Fruit fly (Drosophila melanogaster) whole organism, embryonic: ENCODE data around the gene CG31793.

Experiments
- Atf-2 ChIP-seq: fragments of 200-800 bp; sonication (Bioruptor generic); optimal IDR thresholded peaks from 2 replicates; lab custom pipeline; 2016; ENCODE audit warnings: missing biosample characterization, missing genetic modification characterization
- CG11398 ChIP-seq: fragments of 200-800 bp; sonication (Bioruptor generic); optimal IDR thresholded peaks from 2 replicates; lab custom pipeline; 2016; ENCODE audit warnings: missing biosample characterization, missing genetic modification characterization
- CG13424 ChIP-seq: fragments of 200-800 bp; sonication (Bioruptor generic); optimal IDR thresholded peaks from 2 replicates; lab custom pipeline; 2019; ENCODE audit warnings: missing biosample characterization, mild to moderate bottlenecking, missing genetic modification characterization, moderate library complexity
- CG13894 ChIP-seq: fragments of 200-800 bp; sonication (Bioruptor generic); optimal IDR thresholded peaks from 3 replicates; lab custom pipeline; 2018; ENCODE audit warnings: missing biosample characterization, mild to moderate bottlenecking, missing genetic modification characterization, moderate library complexity
- CG1602 ChIP-seq: fragments of 200-800 bp; sonication (Bioruptor generic); optimal IDR thresholded peaks from 3 replicates; lab custom pipeline; 2016; ENCODE audit warnings: missing biosample characterization, missing genetic modification characterization
- CG17385 ChIP-seq: fragments of 200-800 bp; sonication (Bioruptor generic); optimal IDR thresholded peaks from 3 replicates; lab custom pipeline; 2018; ENCODE audit warnings: missing biosample characterization, mild to moderate bottlenecking, missing genetic modification characterization
- CG2116 ChIP-seq: fragments of 200-800 bp; sonication (Bioruptor generic); optimal IDR thresholded peaks from 3 replicates; lab custom pipeline; 2018; ENCODE audit warnings: missing biosample characterization, mild to moderate bottlenecking, missing genetic modification characterization
- CG2712 ChIP-seq: fragments of 200-800 bp; optimal IDR thresholded peaks from 3 replicates; lab custom pipeline; 2019; ENCODE audit warnings: missing biosample characterization, mild to moderate bottlenecking, missing genetic modification characterization, moderate library complexity
- CG31441 ChIP-seq: fragments of 200-800 bp; sonication (Bioruptor generic); IDR thresholded peaks from 2 replicates; pipeline ENCODE4 v1.3.6; 2022; ENCODE audit warnings: missing biosample characterization, missing genetic modification characterization
- CG32532 ChIP-seq: fragments of 200-800 bp; sonication (Bioruptor generic); IDR thresholded peaks from 2 replicates; pipeline ENCODE4 v1.3.6; 2022; ENCODE audit warnings: missing biosample characterization, missing genetic modification characterization
- CG33213 ChIP-seq: fragments of 200-800 bp; sonication (Bioruptor generic); optimal IDR thresholded peaks from 3 replicates; lab custom pipeline; 2016; ENCODE audit warnings: missing biosample characterization, missing genetic modification characterization
- CG34224 ChIP-seq: fragments of 200-800 bp; sonication (Bioruptor generic); IDR thresholded peaks from 3 replicates; pipeline ENCODE4 v1.3.6; 2022; ENCODE audit warnings: missing biosample characterization, missing genetic modification characterization; ENCODE audit not compliant: partially characterized antibody
- CG4282 ChIP-seq: fragments of 200-800 bp; sonication (Bioruptor generic); optimal IDR thresholded peaks from 2 replicates; lab custom pipeline; 2016; ENCODE audit warnings: missing biosample characterization, missing genetic modification characterization
- CG4617 ChIP-seq: fragments of 200-800 bp; sonication (Bioruptor generic); optimal IDR thresholded peaks from 3 replicates; lab custom pipeline; 2016; ENCODE audit warnings: missing biosample characterization, missing genetic modification characterization, borderline replicate concordance
- CG5180 ChIP-seq: fragments of 200-800 bp; sonication (Bioruptor generic); optimal IDR thresholded peaks from 3 replicates; lab custom pipeline; 2017; ENCODE audit warnings: missing biosample characterization, missing genetic modification characterization, mild to moderate bottlenecking, moderate library complexity, missing genetic modification reagents
- CG6175 ChIP-seq: fragments of 200-800 bp; sonication (Bioruptor generic); IDR thresholded peaks from 3 replicates; pipeline ENCODE4 v1.3.6; 2022; ENCODE audit warnings: missing biosample characterization, missing genetic modification characterization
- CG8478 ChIP-seq: fragments of >200 bp; optimal IDR thresholded peaks from 2 replicates; lab custom pipeline; 2018
- CG8924 ChIP-seq: fragments of 200-800 bp; optimal IDR thresholded peaks from 3 replicates; lab custom pipeline; 2019; ENCODE audit warnings: missing biosample characterization, mild to moderate bottlenecking, missing genetic modification characterization, moderate library complexity
- CG9437 ChIP-seq: fragments of 200-800 bp; sonication (Bioruptor generic); optimal IDR thresholded peaks from 2 replicates; lab custom pipeline; 2018; ENCODE audit warnings: missing biosample characterization, mild to moderate bottlenecking, missing genetic modification characterization
- CG9876 ChIP-seq: fragments of 200-800 bp; sonication (Bioruptor generic); optimal IDR thresholded peaks from 2 replicates; lab custom pipeline; 2016; ENCODE audit warnings: missing biosample characterization, missing genetic modification characterization
- CG9932 ChIP-seq: fragments of 200-800 bp; sonication (Bioruptor generic); IDR thresholded peaks from 2 replicates; pipeline ENCODE4 v1.3.6; 2022; ENCODE audit warnings: missing biosample characterization, missing genetic modification characterization
- D19A ChIP-seq: fragments of 200-800 bp; optimal IDR thresholded peaks from 3 replicates; lab custom pipeline; 2019; ENCODE audit warnings: missing biosample characterization, mild to moderate bottlenecking, missing genetic modification characterization, moderate library complexity
- Drgx ChIP-seq: fragments of 200-800 bp; sonication (Bioruptor generic); IDR thresholded peaks from 2 replicates; pipeline ENCODE4 v1.3.6; 2022; ENCODE audit warnings: missing biosample characterization, missing genetic modification characterization
- MESR4 ChIP-seq: fragments of 200-800 bp; sonication (Bioruptor generic); optimal IDR thresholded peaks from 2 replicates; lab custom pipeline; 2018; ENCODE audit warnings: missing biosample characterization, mild to moderate bottlenecking, missing genetic modification characterization, moderate library complexity
- Oaz ChIP-seq: fragments of 200-800 bp; sonication (Bioruptor generic); IDR thresholded peaks from 2 replicates; pipeline ENCODE4 v1.3.6; 2022; ENCODE audit warnings: missing biosample characterization, missing genetic modification characterization
- Opbp ChIP-seq: fragments of 200-800 bp; sonication (Bioruptor generic); IDR thresholded peaks from 3 replicates; pipeline ENCODE4 v1.3.6; 2022; ENCODE audit warnings: missing biosample characterization, missing genetic modification characterization; ENCODE audit not compliant: partially characterized antibody
- Taf1 ChIP-seq: fragments of 200-800 bp; sonication (Bioruptor generic); IDR thresholded peaks from 2 replicates; pipeline ENCODE4 v1.3.6; 2022; ENCODE audit warnings: missing biosample characterization, missing genetic modification characterization
- Usf ChIP-seq: fragments of 200-800 bp; sonication (Bioruptor generic); optimal IDR thresholded peaks from 2 replicates; lab custom pipeline; 2017; ENCODE audit warnings: missing genotype, missing biosample characterization, missing genetic modification characterization
- Xrp1 ChIP-seq: fragments of 200-800 bp; sonication (Bioruptor generic); IDR thresholded peaks from 2 replicates; pipeline ENCODE4 v1.3.6; 2022; ENCODE audit warnings: missing biosample characterization, missing genetic modification characterization
- cas ChIP-seq: fragments of 200-800 bp; sonication (Bioruptor generic); IDR thresholded peaks from 2 replicates; pipeline ENCODE4 v1.3.6; 2022; ENCODE audit warnings: missing biosample characterization, missing genetic modification characterization
- cg ChIP-seq: fragments of 200-800 bp; sonication (Bioruptor generic); optimal IDR thresholded peaks from 3 replicates; lab custom pipeline; 2019; ENCODE audit warnings: missing biosample characterization, mild to moderate bottlenecking, missing genetic modification characterization, moderate library complexity
- corto ChIP-seq: fragments of 200-800 bp; sonication (Bioruptor generic); optimal IDR thresholded peaks from 2 replicates; lab custom pipeline; 2016; ENCODE audit warnings: missing biosample characterization, mild to moderate bottlenecking, missing genetic modification characterization, moderate library complexity
- crp ChIP-seq, 2 experiments: fragments of 200-800 bp; sonication (Bioruptor generic); optimal IDR thresholded peaks; 2 replicates in 1 of 2; 3 replicates in 1 of 2; lab custom pipeline; 2017; ENCODE audit warnings: missing biosample characterization in 2 of 2, missing genetic modification characterization in 2 of 2, mild to moderate bottlenecking in 1 of 2, moderate library complexity in 1 of 2
- dmrt11E ChIP-seq: fragments of 200-800 bp; sonication (Bioruptor generic); optimal IDR thresholded peaks from 3 replicates; lab custom pipeline; 2018; ENCODE audit warnings: missing biosample characterization, mild to moderate bottlenecking, missing genetic modification characterization, moderate library complexity
- gsb-n ChIP-seq: fragments of 200-800 bp; sonication (Bioruptor generic); optimal IDR thresholded peaks from 3 replicates; lab custom pipeline; 2018; ENCODE audit warnings: missing biosample characterization, mild to moderate bottlenecking, missing genetic modification characterization
- h ChIP-seq: fragments of >200 bp; optimal IDR thresholded peaks from 2 replicates; lab custom pipeline; 2017
- her ChIP-seq: fragments of 200-800 bp; sonication (Bioruptor generic); optimal IDR thresholded peaks from 2 replicates; lab custom pipeline; 2016; ENCODE audit warnings: missing biosample characterization, missing genetic modification characterization
- inv ChIP-seq: fragments of 200-800 bp; sonication (Bioruptor generic); IDR thresholded peaks from 2 replicates; pipeline ENCODE4 v1.3.6; 2022; ENCODE audit warnings: missing biosample characterization, missing genetic modification characterization; ENCODE audit not compliant: partially characterized antibody
- mirr ChIP-seq: fragments of 200-800 bp; sonication (Bioruptor generic); optimal IDR thresholded peaks from 3 replicates; lab custom pipeline; 2018; ENCODE audit warnings: missing biosample characterization, mild to moderate bottlenecking, missing genetic modification characterization
- mld ChIP-seq: fragments of 200-800 bp; sonication (Bioruptor generic); IDR thresholded peaks from 3 replicates; pipeline ENCODE4 v1.3.6; 2022; ENCODE audit warnings: missing biosample characterization, missing genetic modification characterization; ENCODE audit not compliant: partially characterized antibody
- nerfin-2 ChIP-seq: fragments of 200-800 bp; sonication (Bioruptor generic); IDR thresholded peaks from 2 replicates; pipeline ENCODE4 v1.3.6; 2022; ENCODE audit warnings: missing biosample characterization, missing genetic modification characterization; ENCODE audit not compliant: partially characterized antibody
- phol ChIP-seq: fragments of 200-800 bp; sonication (Bioruptor generic); optimal IDR thresholded peaks from 3 replicates; lab custom pipeline; 2018; ENCODE audit warnings: missing biosample characterization, mild to moderate bottlenecking, missing genetic modification characterization, moderate library complexity
- pzg ChIP-seq: fragments of 200-800 bp; sonication (Bioruptor generic); optimal IDR thresholded peaks from 3 replicates; lab custom pipeline; 2018; ENCODE audit warnings: missing biosample characterization, mild to moderate bottlenecking, missing genetic modification characterization, moderate library complexity
- salm ChIP-seq: fragments of 200-800 bp; sonication (Bioruptor generic); optimal IDR thresholded peaks from 2 replicates; lab custom pipeline; 2018; ENCODE audit warnings: missing biosample characterization, mild to moderate bottlenecking, missing genetic modification characterization
- sc ChIP-seq, 3 experiments: fragments of >200 bp in 2 of 3; fragments of 200-800 bp in 1 of 3; sonication (Bioruptor generic) in 1 of 3; optimal IDR thresholded peaks; 2 replicates in 2 of 3; 3 replicates in 1 of 3; lab custom pipeline; 2017; ENCODE audit warnings: mild to moderate bottlenecking in 1 of 3, missing biosample characterization in 1 of 3, missing genetic modification characterization in 1 of 3, missing genetic modification reagents in 1 of 3
- sna ChIP-seq: fragments of 200-800 bp; sonication (Bioruptor generic); IDR thresholded peaks from 2 replicates; pipeline ENCODE4 v1.3.6; 2022; ENCODE audit warnings: missing biosample characterization, missing genetic modification characterization; ENCODE audit not compliant: partially characterized antibody
- tll ChIP-seq, 2 experiments: fragments of 200-800 bp in 1 of 2; fragments of >200 bp in 1 of 2; sonication (Bioruptor generic) in 1 of 2; optimal IDR thresholded peaks; 2 replicates each; lab custom pipeline; 2017 to 2019; ENCODE audit warnings: missing biosample characterization in 2 of 2, missing genetic modification characterization in 2 of 2, mild to moderate bottlenecking in 1 of 2, moderate library complexity in 1 of 2
- unc-4 ChIP-seq: fragments of 200-800 bp; sonication (Bioruptor generic); IDR thresholded peaks from 2 replicates; pipeline ENCODE4 v1.3.6; 2022; ENCODE audit warnings: missing biosample characterization, missing genetic modification characterization; ENCODE audit not compliant: partially characterized antibody
- vvl ChIP-seq: fragments of 200-800 bp; sonication (Bioruptor generic); IDR thresholded peaks from 2 replicates; pipeline ENCODE4 v1.3.6; 2022; ENCODE audit warnings: missing biosample characterization, missing genetic modification characterization
- yki ChIP-seq: fragments of >200 bp; optimal IDR thresholded peaks from 3 replicates; lab custom pipeline; 2018

Gene CG31793

dm6 chr2L:19048912-19049311 lies 45.7 kb downstream of the CG31793 start, which contains the start of gene CG10470 (continued):
- peak; percentile 11 for TF ChIP-seq CG8924 (tag; lab: Kevin White, UChicago)
- TF ChIP-seq Usf, result no peak
- peak; percentile 11; the same call in 1 of the 3 replicates for TF ChIP-seq mld
- TF ChIP-seq Opbp (GFP tag; lab: Robert Waterston, UW), result peak; percentile 82; the same call in 2 of the 3 replicates
- TF ChIP-seq Drgx, result no peak
- TF ChIP-seq sna (GFP tag; lab: Robert Waterston, UW), result peak; percentile 70
- TF ChIP-seq CG33213, result no peak
- peak; percentile 19 for TF ChIP-seq CG13424 (tag; lab: Kevin White, UChicago)
- no peak for TF ChIP-seq mirr (GFP tag; lab: Kevin White, UChicago)
- peak; percentile 81 for TF ChIP-seq unc-4 (GFP tag; lab: Robert Waterston, UW)
- no peak for TF ChIP-seq corto (GFP tag; lab: Kevin White, UChicago)
- no peak for TF ChIP-seq CG8478 (lab: Kevin White, UChicago)
- peak; percentile 46 for TF ChIP-seq pzg (GFP tag; lab: Kevin White, UChicago)
- TF ChIP-seq nerfin-2 (GFP tag; lab: Robert Waterston, UW), result peak; percentile 80
- no peak for TF ChIP-seq CG11398 (GFP tag; lab: Kevin White, UChicago)
- peak; percentile 43 for TF ChIP-seq phol (tag; lab: Kevin White, UChicago)
- no peak for TF ChIP-seq gsb-n
- TF ChIP-seq CG9437 (GFP tag; lab: Kevin White, UChicago), result peak; percentile 77
- no peak for TF ChIP-seq CG1602
- peak; percentile 53; the same call in 1 of the 2 replicates for TF ChIP-seq vvl (GFP tag; lab: Robert Waterston, UW)
- no peak for TF ChIP-seq CG5180 (GFP tag; lab: Kevin White, UChicago)
- TF ChIP-seq CG4282 (GFP tag; lab: Kevin White, UChicago), result no peak
- TF ChIP-seq crp (GFP tag; optimal IDR thresholded peaks at IDR 0.05; lab: Kevin White, UChicago), result no peak
- no peak for TF ChIP-seq Oaz (GFP tag; lab: Robert Waterston, UW)
- no peak for TF ChIP-seq Taf1 (GFP tag; lab: Robert Waterston, UW)
- no peak for TF ChIP-seq CG13894
- TF ChIP-seq CG6175 (GFP tag; lab: Robert Waterston, UW), result no peak
- peak; percentile 50 for TF ChIP-seq CG2712 (tag; lab: Kevin White, UChicago)
- no peak for TF ChIP-seq dmrt11E
- TF ChIP-seq CG34224 (GFP tag; lab: Robert Waterston, UW), result peak; percentile 84
- no peak for TF ChIP-seq her (GFP tag; lab: Kevin White, UChicago)
- TF ChIP-seq inv, result peak; percentile 72
- TF ChIP-seq D19A (tag; lab: Kevin White, UChicago), result peak; percentile 36
- 0 out of 2 replicates have a peak, but pooled peaks have one; percentile 45 for TF ChIP-seq Xrp1
- TF ChIP-seq CG9932 (GFP tag; lab: Robert Waterston, UW), result no peak
- no peak for TF ChIP-seq sc (optimal IDR thresholded peaks at IDR 0.05; lab: Kevin White, UChicago)
- TF ChIP-seq sc (GFP tag; optimal IDR thresholded peaks at IDR 0.05; lab: Kevin White, UChicago), result no peak
- peak; percentile 41; the same call in 1 of the 2 replicates for TF ChIP-seq CG32532 (GFP tag; lab: Robert Waterston, UW)
- no peak for TF ChIP-seq salm (tag; lab: Kevin White, UChicago)
- TF ChIP-seq h (lab: Kevin White, UChicago), result no peak
- peak; percentile 34; the same call in 1 of the 2 replicates for TF ChIP-seq CG31441 (GFP tag; lab: Robert Waterston, UW)
- TF ChIP-seq MESR4 (GFP tag; lab: Kevin White, UChicago), result peak; percentile 70
- no peak for TF ChIP-seq CG9876 (GFP tag; lab: Kevin White, UChicago)
- no peak for TF ChIP-seq cg (GFP tag; lab: Kevin White, UChicago)
- TF ChIP-seq yki, result no peak
- TF ChIP-seq CG17385 (GFP tag; lab: Kevin White, UChicago), result peak; percentile 14
- TF ChIP-seq Atf-2 (GFP tag; lab: Kevin White, UChicago), result no peak
- TF ChIP-seq cas, result no peak
- no peak for TF ChIP-seq tll (GFP tag; optimal IDR thresholded peaks at IDR 0.05; lab: Kevin White, UChicago)
- peak; percentile 51 for TF ChIP-seq CG4617 (GFP tag; lab: Kevin White, UChicago)
- TF ChIP-seq CG2116 (GFP tag; lab: Kevin White, UChicago), result peak; percentile 68
